Fruit fly (Drosophila melanogaster) whole organism, embryonic: Measurements from ENCODE around the gene Rsph1.

ENCODE experiments used
- Abd-B ChIP-seq: fragments of 200-800 bp; sonication (Bioruptor generic); optimal IDR thresholded peaks from 2 replicates; lab custom pipeline; 2018; ENCODE audit warnings: missing biosample characterization, mild to moderate bottlenecking, missing genetic modification characterization, moderate library complexity
- Asciz ChIP-seq: fragments of 200-800 bp; sonication (Bioruptor generic); optimal IDR thresholded peaks from 2 replicates; lab custom pipeline; 2017; ENCODE audit warnings: missing biosample characterization, mild to moderate bottlenecking, missing genetic modification characterization, missing genetic modification reagents
- CG12155 ChIP-seq: fragments of 200-800 bp; sonication (Bioruptor generic); optimal IDR thresholded peaks from 3 replicates; lab custom pipeline; 2016; ENCODE audit warnings: missing biosample characterization, missing genetic modification characterization
- CG12391 ChIP-seq: fragments of 200-800 bp; sonication (Bioruptor generic); optimal IDR thresholded peaks from 3 replicates; lab custom pipeline; 2018; ENCODE audit warnings: missing biosample characterization, mild to moderate bottlenecking, missing genetic modification characterization, moderate library complexity
- CG14860 ChIP-seq: fragments of 200-800 bp; sonication (Bioruptor generic); IDR thresholded peaks from 3 replicates; pipeline ENCODE4 v1.3.6; 2022; ENCODE audit warnings: missing biosample characterization, missing genetic modification characterization; ENCODE audit not compliant: partially characterized antibody
- CG14965 ChIP-seq: fragments of 200-800 bp; sonication (Bioruptor generic); optimal IDR thresholded peaks from 2 replicates; lab custom pipeline; 2016; ENCODE audit warnings: missing biosample characterization, missing genetic modification characterization, borderline replicate concordance
- CG15073 ChIP-seq: fragments of 200-800 bp; sonication (Bioruptor generic); optimal IDR thresholded peaks from 2 replicates; lab custom pipeline; 2016; ENCODE audit warnings: missing biosample characterization, missing genetic modification characterization
- CG15601 ChIP-seq: fragments of 200-800 bp; sonication (Bioruptor generic); optimal IDR thresholded peaks from 3 replicates; lab custom pipeline; 2019; ENCODE audit warnings: missing biosample characterization, mild to moderate bottlenecking, missing genetic modification characterization, moderate library complexity
- CG17612 ChIP-seq: fragments of 200-800 bp; sonication (Bioruptor generic); IDR thresholded peaks from 2 replicates; pipeline ENCODE4 v1.3.6; 2022; ENCODE audit warnings: missing biosample characterization, missing genetic modification characterization
- CG17802 ChIP-seq: fragments of 200-800 bp; sonication (Bioruptor generic); optimal IDR thresholded peaks from 2 replicates; lab custom pipeline; 2018; ENCODE audit warnings: missing biosample characterization, mild to moderate bottlenecking, missing genetic modification characterization, moderate library complexity
- CG2875 ChIP-seq: fragments of 200-800 bp; sonication (Bioruptor generic); optimal IDR thresholded peaks from 2 replicates; lab custom pipeline; 2017; ENCODE audit warnings: missing biosample characterization, mild to moderate bottlenecking, missing genetic modification characterization, missing genetic modification reagents
- CG30020 ChIP-seq: fragments of 200-800 bp; optimal IDR thresholded peaks from 2 replicates; lab custom pipeline; 2019; ENCODE audit warnings: missing biosample characterization, mild to moderate bottlenecking, missing genetic modification characterization, moderate library complexity
- CG32767 ChIP-seq: fragments of 200-800 bp; sonication (Bioruptor generic); IDR thresholded peaks from 2 replicates; pipeline ENCODE4 v1.3.6; 2022; ENCODE audit warnings: missing biosample characterization, missing genetic modification characterization
- CG34376 ChIP-seq: fragments of 200-800 bp; sonication (Bioruptor generic); optimal IDR thresholded peaks from 2 replicates; lab custom pipeline; 2018; ENCODE audit warnings: missing biosample characterization, mild to moderate bottlenecking, missing genetic modification characterization
- CG3726 ChIP-seq: fragments of 200-800 bp; sonication (Bioruptor generic); IDR thresholded peaks from 3 replicates; pipeline ENCODE4, ENCODE4 v1.3.6; 2022; ENCODE audit warnings: missing biosample characterization, missing genetic modification characterization
- CG4360 ChIP-seq: fragments of 200-800 bp; sonication (Bioruptor generic); IDR thresholded peaks from 2 replicates; pipeline ENCODE4 v1.3.6; 2022; ENCODE audit warnings: missing biosample characterization, missing genetic modification characterization
- CG8478 ChIP-seq: fragments of >200 bp; optimal IDR thresholded peaks from 2 replicates; lab custom pipeline; 2018
- Dip2 ChIP-seq: fragments of 200-800 bp; sonication (Bioruptor generic); IDR thresholded peaks from 2 replicates; pipeline ENCODE4 v1.3.6; 2022; ENCODE audit warnings: missing biosample characterization, missing genetic modification characterization
- Eip74EF ChIP-seq, 2 experiments: fragments of 200-800 bp in 1 of 2; fragments of >200 bp in 1 of 2; sonication (Bioruptor generic) in 1 of 2; optimal IDR thresholded peaks; 2 replicates each; lab custom pipeline; 2017 to 2019; ENCODE audit warnings: missing biosample characterization in 2 of 2, missing genetic modification characterization in 2 of 2, mild to moderate bottlenecking in 1 of 2, moderate library complexity in 1 of 2
- HLHmδ ChIP-seq: fragments of 200-800 bp; sonication (Bioruptor generic); optimal IDR thresholded peaks from 2 replicates; lab custom pipeline; 2018; ENCODE audit warnings: missing biosample characterization, mild to moderate bottlenecking, missing genetic modification characterization, moderate library complexity
- Hr3 ChIP-seq: fragments of 200-800 bp; sonication (Bioruptor generic); optimal IDR thresholded peaks from 3 replicates; lab custom pipeline; 2016; ENCODE audit warnings: missing biosample characterization, missing genetic modification characterization
- Lpt ChIP-seq: fragments of >200 bp; optimal IDR thresholded peaks from 2 replicates; lab custom pipeline; 2018; ENCODE audit warnings: missing biosample characterization, missing genetic modification characterization
- Meics ChIP-seq: fragments of 200-800 bp; sonication (Bioruptor generic); optimal IDR thresholded peaks from 2 replicates; lab custom pipeline; 2017; ENCODE audit warnings: missing biosample characterization, mild to moderate bottlenecking, missing genetic modification characterization
- Mes4 ChIP-seq: fragments of 200-800 bp; sonication (Bioruptor generic); optimal IDR thresholded peaks from 2 replicates; lab custom pipeline; 2016; ENCODE audit warnings: missing biosample characterization, missing genetic modification characterization
- Stat92E ChIP-seq, 3 experiments: fragments of >200 bp in 2 of 3; fragments of 200-800 bp in 1 of 3; sonication (Bioruptor generic) in 1 of 3; optimal IDR thresholded peaks; 2 replicates each; lab custom pipeline; 2017 to 2019; ENCODE audit warnings: missing biosample characterization in 3 of 3, missing genetic modification characterization in 3 of 3, mild to moderate bottlenecking in 1 of 3, moderate library complexity in 1 of 3
- Taf1 ChIP-seq: fragments of 200-800 bp; sonication (Bioruptor generic); IDR thresholded peaks from 2 replicates; pipeline ENCODE4 v1.3.6; 2022; ENCODE audit warnings: missing biosample characterization, missing genetic modification characterization
- Trl ChIP-seq, 3 experiments: fragments of >200 bp in 2 of 3; fragments of 200-800 bp in 1 of 3; sonication (Bioruptor generic) in 1 of 3; optimal IDR thresholded peaks; 2 replicates in 1 of 3; 3 replicates in 2 of 3; lab custom pipeline; 2016 to 2017; ENCODE audit warnings: missing biosample characterization in 1 of 3, missing genetic modification characterization in 1 of 3
- Xrp1 ChIP-seq: fragments of 200-800 bp; sonication (Bioruptor generic); IDR thresholded peaks from 2 replicates; pipeline ENCODE4 v1.3.6; 2022; ENCODE audit warnings: missing biosample characterization, missing genetic modification characterization
- ara ChIP-seq: fragments of 200-800 bp; sonication (Bioruptor generic); IDR thresholded peaks from 2 replicates; pipeline ENCODE4 v1.3.6; 2022; ENCODE audit warnings: missing biosample characterization, missing genetic modification characterization
- bowl ChIP-seq: fragments of 200-800 bp; sonication (Bioruptor generic); IDR thresholded peaks from 2 replicates; pipeline ENCODE4 v1.3.6; 2022; ENCODE audit warnings: missing biosample characterization, missing genetic modification characterization
- chif ChIP-seq, 2 experiments: fragments of 200-800 bp; sonication (Bioruptor generic); optimal IDR thresholded peaks; 3 replicates each; lab custom pipeline; 2016; ENCODE audit warnings: missing biosample characterization in 2 of 2, missing genetic modification characterization in 2 of 2
- dmrt11E ChIP-seq: fragments of 200-800 bp; sonication (Bioruptor generic); optimal IDR thresholded peaks from 3 replicates; lab custom pipeline; 2018; ENCODE audit warnings: missing biosample characterization, mild to moderate bottlenecking, missing genetic modification characterization, moderate library complexity
- ems ChIP-seq: fragments of 200-800 bp; sonication (Bioruptor generic); optimal IDR thresholded peaks from 3 replicates; lab custom pipeline; 2016; ENCODE audit warnings: missing biosample characterization, missing genetic modification characterization
- en ChIP-seq: fragments of 200-800 bp; sonication (Bioruptor generic); optimal IDR thresholded peaks from 2 replicates; lab custom pipeline; 2016; ENCODE audit warnings: missing biosample characterization, missing genetic modification characterization
- gcm ChIP-seq: fragments of 200-800 bp; sonication (Bioruptor generic); optimal IDR thresholded peaks from 2 replicates; lab custom pipeline; 2019; ENCODE audit warnings: missing biosample characterization, mild to moderate bottlenecking, missing genetic modification characterization, moderate library complexity
- gfzf ChIP-seq: fragments of 200-800 bp; sonication (Bioruptor generic); optimal IDR thresholded peaks from 2 replicates; lab custom pipeline; 2016; ENCODE audit warnings: missing biosample characterization, mild to moderate bottlenecking, missing genetic modification characterization, moderate library complexity
- grau ChIP-seq: fragments of 200-800 bp; optimal IDR thresholded peaks from 3 replicates; lab custom pipeline; 2019; ENCODE audit warnings: missing biosample characterization, mild to moderate bottlenecking, missing genetic modification characterization, moderate library complexity
- hkb ChIP-seq, 2 experiments: fragments of 200-800 bp in 1 of 2; fragments of >200 bp in 1 of 2; sonication (Bioruptor generic) in 1 of 2; IDR thresholded peaks in 1 of 2; optimal IDR thresholded peaks in 1 of 2; 2 replicates each; pipeline versions ENCODE4 v1.3.6 to Lab custom; 2017 to 2022; ENCODE audit warnings: missing biosample characterization in 1 of 2, missing genetic modification characterization in 1 of 2
- knrl ChIP-seq: fragments of 200-800 bp; sonication (Bioruptor generic); IDR thresholded peaks from 3 replicates; pipeline ENCODE4 v1.3.6; 2022; ENCODE audit warnings: missing biosample characterization, missing genetic modification characterization; ENCODE audit not compliant: partially characterized antibody
- pum ChIP-seq: fragments of 200-800 bp; sonication (Bioruptor generic); optimal IDR thresholded peaks from 2 replicates; lab custom pipeline; 2016; ENCODE audit warnings: missing biosample characterization, missing genetic modification characterization
- repo ChIP-seq: fragments of 200-800 bp; sonication (Bioruptor generic); optimal IDR thresholded peaks from 2 replicates; lab custom pipeline; 2016; ENCODE audit warnings: missing biosample characterization, missing genetic modification characterization
- slbo ChIP-seq: fragments of 200-800 bp; sonication (Bioruptor generic); IDR thresholded peaks from 2 replicates; pipeline ENCODE4 v1.3.6; 2022; ENCODE audit warnings: missing biosample characterization, missing genetic modification characterization
- stc ChIP-seq: fragments of 200-800 bp; sonication (Bioruptor generic); IDR thresholded peaks from 2 replicates; pipeline ENCODE4 v1.3.6; 2022; ENCODE audit warnings: missing biosample characterization, missing genetic modification characterization
- tin ChIP-seq: fragments of 200-800 bp; sonication (Bioruptor generic); optimal IDR thresholded peaks from 3 replicates; lab custom pipeline; 2016; ENCODE audit warnings: missing biosample characterization, missing genetic modification characterization
- tna ChIP-seq: fragments of 200-800 bp; sonication (Bioruptor generic); IDR thresholded peaks from 2 replicates; pipeline ENCODE4 v1.3.6; 2022; ENCODE audit warnings: missing biosample characterization, missing genetic modification characterization; ENCODE audit not compliant: partially characterized antibody
- twi ChIP-seq: fragments of 200-800 bp; optimal IDR thresholded peaks from 2 replicates; lab custom pipeline; 2019; ENCODE audit warnings: missing biosample characterization, mild to moderate bottlenecking, missing genetic modification characterization, moderate library complexity
- vfl ChIP-seq: fragments of 200-800 bp; sonication (Bioruptor generic); optimal IDR thresholded peaks from 2 replicates; lab custom pipeline; 2016; ENCODE audit warnings: missing biosample characterization, missing genetic modification characterization
- vvl ChIP-seq: fragments of 200-800 bp; sonication (Bioruptor generic); IDR thresholded peaks from 2 replicates; pipeline ENCODE4 v1.3.6; 2022; ENCODE audit warnings: missing biosample characterization, missing genetic modification characterization
- wek ChIP-seq: fragments of 200-800 bp; sonication (Bioruptor generic); optimal IDR thresholded peaks from 3 replicates; lab custom pipeline; 2018; ENCODE audit warnings: missing biosample characterization, mild to moderate bottlenecking, missing genetic modification characterization, moderate library complexity
- zen2 ChIP-seq: fragments of 200-800 bp; sonication (Bioruptor generic); IDR thresholded peaks from 3 replicates; pipeline ENCODE4 v1.3.6; 2022; ENCODE audit warnings: missing biosample characterization, missing genetic modification characterization; ENCODE audit not compliant: partially characterized antibody

Rsph1 gene

dm6 chr2L:13222225-13222648 is 39.0 kb downstream of the Rsph1 start, which contains the start of the genes Ski6 and CG16812 (continued):
- no peak for TF ChIP-seq CG14860 (GFP tag; lab: Robert Waterston, UW)
- peak; percentile 33 for TF ChIP-seq pum (GFP tag; lab: Kevin White, UChicago)
- TF ChIP-seq hkb (optimal IDR thresholded peaks at IDR 0.05; lab: Kevin White, UChicago): no peak
- peak; percentile 69 for TF ChIP-seq hkb (GFP tag; IDR thresholded peaks at IDR 0.05; lab: Robert Waterston, UW)
- no peak for TF ChIP-seq CG15073
- TF ChIP-seq dmrt11E (tag; lab: Kevin White, UChicago): peak; percentile 67
- TF ChIP-seq HLHmδ (GFP tag; lab: Kevin White, UChicago): no peak
- TF ChIP-seq ara (GFP tag; lab: Robert Waterston, UW): no peak
- TF ChIP-seq grau (tag; lab: Kevin White, UChicago): peak; percentile 78
- peak; percentile 65 for TF ChIP-seq stc
- peak; percentile 58 for TF ChIP-seq gfzf (GFP tag; lab: Kevin White, UChicago)
- TF ChIP-seq zen2 (GFP tag; lab: Robert Waterston, UW): no peak
- no peak for TF ChIP-seq CG8478 (lab: Kevin White, UChicago)
- TF ChIP-seq Abd-B (GFP tag; lab: Kevin White, UChicago): peak; percentile 50
- no peak for TF ChIP-seq CG34376 (GFP tag; lab: Kevin White, UChicago)
- TF ChIP-seq CG3726 (GFP tag; lab: Robert Waterston, UW): no peak
- TF ChIP-seq CG12155: peak; percentile 77
- TF ChIP-seq tna: no peak
- peak; percentile 3 for TF ChIP-seq en (GFP tag; lab: Kevin White, UChicago)
- peak; percentile 71 for TF ChIP-seq Hr3 (GFP tag; lab: Kevin White, UChicago)
- TF ChIP-seq Lpt (GFP tag; lab: Kevin White, UChicago): no peak
- TF ChIP-seq chif (GFP tag; optimal IDR thresholded peaks at IDR 0.05; lab: Kevin White, UChicago): peak in 1 of 2 experiments; percentile 15
- no peak for TF ChIP-seq Trl (optimal IDR thresholded peaks at IDR 0.05; lab: Kevin White, UChicago)
- TF ChIP-seq Trl (GFP tag; optimal IDR thresholded peaks at IDR 0.05; lab: Kevin White, UChicago): peak; percentile 10
- no peak for TF ChIP-seq CG32767 (GFP tag; lab: Robert Waterston, UW)
- TF ChIP-seq wek (GFP tag; lab: Kevin White, UChicago): peak; percentile 93
- TF ChIP-seq slbo: peak; percentile 77
- no peak for TF ChIP-seq Dip2 (GFP tag; lab: Robert Waterston, UW)
- TF ChIP-seq Stat92E (GFP tag; optimal IDR thresholded peaks at IDR 0.05; lab: Kevin White, UChicago): peak in 1 of 3 experiments; percentile 8
- TF ChIP-seq Mes4 (GFP tag; lab: Kevin White, UChicago): no peak
- peak; percentile 68 for TF ChIP-seq gcm (GFP tag; lab: Kevin White, UChicago)
- TF ChIP-seq Taf1 (GFP tag; lab: Robert Waterston, UW): no peak
- TF ChIP-seq Xrp1 (GFP tag; lab: Robert Waterston, UW): peak; percentile 76
- no peak for TF ChIP-seq knrl (GFP tag; lab: Robert Waterston, UW)
- no peak for TF ChIP-seq bowl (GFP tag; lab: Robert Waterston, UW)
- TF ChIP-seq Asciz: no peak
- TF ChIP-seq tin: peak; percentile 66
- TF ChIP-seq CG4360 (GFP tag; lab: Robert Waterston, UW): no peak
- TF ChIP-seq CG12391: peak; percentile 89
- no peak for TF ChIP-seq CG17802 (tag; lab: Kevin White, UChicago)
- TF ChIP-seq ems (GFP tag; lab: Kevin White, UChicago): no peak
- TF ChIP-seq vfl (GFP tag; lab: Kevin White, UChicago): peak; percentile 10
- no peak for TF ChIP-seq CG15601 (tag; lab: Kevin White, UChicago)
- TF ChIP-seq Meics (GFP tag; lab: Kevin White, UChicago): peak; percentile 48
- TF ChIP-seq CG2875: no peak
- TF ChIP-seq CG14965 (GFP tag; lab: Kevin White, UChicago): no peak
- TF ChIP-seq vvl: peak; percentile 84
- no peak for TF ChIP-seq Eip74EF (GFP tag; optimal IDR thresholded peaks at IDR 0.05; lab: Kevin White, UChicago)
- peak; percentile 81 for TF ChIP-seq CG30020 (tag; lab: Kevin White, UChicago)
- peak; percentile 65 for TF ChIP-seq twi (tag; lab: Kevin White, UChicago)
- TF ChIP-seq CG17612 (GFP tag; lab: Robert Waterston, UW): no peak
- no peak for TF ChIP-seq repo (GFP tag; lab: Kevin White, UChicago)
